Fruit fly (Drosophila melanogaster) whole organism: ENCODE results near the gene ND-20.

Experiments used
- CG8478 ChIP-seq: fragments of >200 bp; optimal IDR thresholded peaks from 2 replicates; lab custom pipeline; 2018; ENCODE audit warnings: inconsistent platforms
- Dll ChIP-seq: fragments of >200 bp; optimal IDR thresholded peaks from 2 replicates; lab custom pipeline; 2017
- pan ChIP-seq: fragments of >200 bp; optimal IDR thresholded peaks from 2 replicates; lab custom pipeline; 2017
- psq ChIP-seq: fragments of >200 bp; optimal IDR thresholded peaks from 2 replicates; lab custom pipeline; 2017
- usp ChIP-seq: fragments of >200 bp; optimal IDR thresholded peaks from 2 replicates; lab custom pipeline; 2017; ENCODE audit warnings: missing biosample characterization, missing genetic modification characterization, mixed read lengths

DNA sequence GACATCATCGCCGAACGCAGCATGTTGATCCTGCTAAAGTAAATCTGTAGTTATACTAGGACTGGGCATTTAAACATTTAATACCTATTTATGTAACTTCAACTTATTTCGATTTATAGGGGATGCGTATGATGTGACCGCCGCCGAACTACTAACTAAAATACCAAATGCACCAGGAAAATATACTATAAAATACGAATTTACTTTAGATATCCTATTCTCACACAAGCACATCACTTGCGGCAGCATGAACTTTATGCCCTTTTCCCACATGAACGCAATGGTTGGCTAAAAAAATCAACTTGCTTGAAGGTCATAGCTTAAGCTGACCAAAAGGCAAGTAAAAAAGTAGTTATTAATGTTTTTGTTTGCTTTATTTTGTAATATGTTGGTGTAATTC is at the start of gene ND-20:
- TF ChIP-seq psq (lab: Kevin White, UChicago) (no peak), pan (lab: Kevin White, UChicago) (no peak), CG8478 (lab: Kevin White, UChicago) (no peak), Dll (lab: Kevin White, UChicago) (no peak), usp (GFP tag; lab: Kevin White, UChicago) (no peak)
